Worm (Caenorhabditis elegans): ENCODE results near the gene ztf-14.

The ztf-14 gene

ce11 chrX:14480248-14480647 is 15.6 kb upstream of the ztf-14 start, which contains the start of gene gfi-3 (continued):
- TF ChIP-seq K02D7.2 (tag; optimal IDR thresholded peaks at IDR 0.05) (no peak), pag-3 (tag; optimal IDR thresholded peaks at IDR 0.05; ENCODE audit: borderline replicate concordance) (no peak), pax-1 (tag; optimal IDR thresholded peaks at IDR 0.05) (no peak), hlh-15 (tag; optimal IDR thresholded peaks at IDR 0.05) (no peak), nhr-11 (tag; optimal IDR thresholded peaks at IDR 0.05) (no peak), odd-2 (tag; optimal IDR thresholded peaks at IDR 0.05) (no peak), fkh-6 (tag; optimal IDR thresholded peaks at IDR 0.05) (no peak), ceh-22 (tag; optimal IDR thresholded peaks at IDR 0.05) (no peak), mec-3 (tag; optimal IDR thresholded peaks at IDR 0.05; ENCODE audit: borderline replicate concordance) (no peak), hlh-6 (tag; optimal IDR thresholded peaks at IDR 0.05) (no peak), ceh-31 (tag; optimal IDR thresholded peaks at IDR 0.05) (peak; percentile 46), sox-4 (tag; optimal IDR thresholded peaks at IDR 0.05) (peak; percentile 33), pros-1 (tag; optimal IDR thresholded peaks at IDR 0.05) (no peak), unc-42 (tag; optimal IDR thresholded peaks at IDR 0.05) (peak; percentile 27), pat-9 (tag; optimal IDR thresholded peaks at IDR 0.05) (peak; percentile 2), ceh-45 (GFP tag; IDR thresholded peaks at IDR 0.05) (no peak)

ce11 chrX:14481637-14482036 is 14.2 kb upstream of the ztf-14 start:
- no peak for TF ChIP-seq ceh-24 (tag; optimal IDR thresholded peaks at IDR 0.05)
- no peak for TF ChIP-seq ceh-9 (tag; optimal IDR thresholded peaks at IDR 0.05)
- TF ChIP-seq pqm-1 (tag; optimal IDR thresholded peaks at IDR 0.05): no peak
- no peak for TF ChIP-seq gmeb-2 (tag; optimal IDR thresholded peaks at IDR 0.05)
- TF ChIP-seq elt-2 (tag; optimal IDR thresholded peaks at IDR 0.05): no peak
- TF ChIP-seq ceh-34 (tag; optimal IDR thresholded peaks at IDR 0.05): no peak
- TF ChIP-seq lin-11 (tag; optimal IDR thresholded peaks at IDR 0.05): no peak
- TF ChIP-seq odd-2 (tag; optimal IDR thresholded peaks at IDR 0.05): no peak
- TF ChIP-seq ttx-3 (tag; optimal IDR thresholded peaks at IDR 0.05): no peak
- no peak for TF ChIP-seq ceh-30 (tag; optimal IDR thresholded peaks at IDR 0.05)
- TF ChIP-seq ceh-31 (tag; optimal IDR thresholded peaks at IDR 0.05): no peak
- TF ChIP-seq ceh-18 (tag; optimal IDR thresholded peaks at IDR 0.05): no peak
- TF ChIP-seq ceh-2 (tag; optimal IDR thresholded peaks at IDR 0.05): no peak
- no peak for TF ChIP-seq K02D7.2 (tag; optimal IDR thresholded peaks at IDR 0.05)
- no peak for TF ChIP-seq fax-1 (tag; optimal IDR thresholded peaks at IDR 0.05)
- no peak for TF ChIP-seq sox-4 (tag; optimal IDR thresholded peaks at IDR 0.05)
- TF ChIP-seq unc-55 (GFP tag; optimal IDR thresholded peaks at IDR 0.05): no peak
- no peak for TF ChIP-seq tbx-7 (tag; optimal IDR thresholded peaks at IDR 0.05)
- no peak for TF ChIP-seq C38D4.7 (GFP tag; optimal IDR thresholded peaks at IDR 0.05)

ce11 chrX:14484827-14485226 is 11.1 kb upstream of the ztf-14 start, which contains the start of gene M163.8:
Gene M163.8 (plus strand): TSS chrX:14485127.
- TF ChIP-seq ceh-6 (GFP tag; optimal IDR thresholded peaks at IDR 0.05) (no peak), che-1 (tag; optimal IDR thresholded peaks at IDR 0.05) (no peak), ceh-9 (tag; optimal IDR thresholded peaks at IDR 0.05) (no peak), ref-2 (tag; optimal IDR thresholded peaks at IDR 0.05) (no peak), ceh-30 (tag; optimal IDR thresholded peaks at IDR 0.05) (no peak), gmeb-2 (tag; optimal IDR thresholded peaks at IDR 0.05) (no peak)

- TF ChIP-seq sox-4 (tag; optimal IDR thresholded peaks at IDR 0.05): no peak
- peak; percentile 11 for TF ChIP-seq ztf-16 (tag; optimal IDR thresholded peaks at IDR 0.05)
- TF ChIP-seq ttx-3 (tag; optimal IDR thresholded peaks at IDR 0.05): no peak
- peak; percentile 84 for TF ChIP-seq ref-2 (tag; optimal IDR thresholded peaks at IDR 0.05)
- 0 out of 2 replicates have a peak, but pooled peaks have one; percentile 7 for TF ChIP-seq sox-2 (GFP tag; IDR thresholded peaks at IDR 0.05)
- TF ChIP-seq nfya-1 (tag; optimal IDR thresholded peaks at IDR 0.05): peak; percentile 28
- TF ChIP-seq ceh-31 (tag; optimal IDR thresholded peaks at IDR 0.05): peak; percentile 76
- peak; percentile 7 for TF ChIP-seq elt-2 (tag; optimal IDR thresholded peaks at IDR 0.05)
- TF ChIP-seq tbx-2 (tag; optimal IDR thresholded peaks at IDR 0.05): peak; percentile 94
- peak; percentile 61 for TF ChIP-seq sdc-2 (tag; optimal IDR thresholded peaks at IDR 0.05)
Measured at ce11 chrX:14486503-14486902, 9.4 kb upstream of the ztf-14 start.

Measured in whole organism, late embryonic.